Fruit fly (Drosophila melanogaster): ENCODE measurements around the gene CG31528.

CG31528 gene

DNA sequence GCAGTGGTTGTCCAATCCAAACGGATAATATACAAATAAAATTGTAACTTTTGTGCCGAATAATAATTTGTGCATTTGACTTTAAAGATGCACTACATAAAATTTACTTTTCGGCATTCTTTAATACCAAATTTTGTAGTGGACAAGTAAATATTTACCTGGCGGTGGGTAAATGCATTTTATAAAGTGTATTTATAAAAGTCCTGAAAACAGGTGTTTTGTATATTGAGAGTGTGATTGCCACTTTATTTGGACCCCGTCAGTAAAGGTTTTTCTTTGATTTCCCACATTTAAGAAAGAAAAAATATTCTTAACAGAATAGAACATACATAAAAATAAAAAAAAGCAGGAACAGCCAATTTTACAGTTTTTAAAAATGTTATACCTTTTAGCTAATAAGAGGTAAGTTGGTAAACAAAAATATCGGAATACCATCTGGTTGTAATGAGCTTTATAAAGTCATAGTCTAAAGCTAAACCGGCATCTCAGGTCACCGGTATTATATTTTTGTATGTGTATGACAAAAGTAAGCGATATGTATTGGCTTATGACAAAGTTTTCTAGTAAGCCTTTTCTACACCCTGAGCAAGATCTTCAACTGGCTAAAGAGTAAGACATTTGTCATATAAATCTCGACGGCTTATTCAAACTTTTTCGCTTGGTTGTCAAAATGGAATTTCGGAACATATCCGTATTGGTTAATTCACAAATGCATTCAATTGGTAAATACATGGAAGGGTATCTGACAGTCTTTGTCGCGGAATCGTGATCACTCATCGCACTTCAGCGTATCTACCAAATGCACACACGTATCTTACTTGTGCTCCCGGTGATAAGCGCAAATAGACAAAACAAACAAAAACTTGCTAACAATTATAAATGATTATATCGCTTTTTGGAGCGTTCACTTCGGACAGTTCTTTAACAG lies 21.3 kb upstream of the CG31528 start (continued):
- TF ChIP-seq CG18476 (GFP tag; optimal IDR thresholded peaks at IDR 0.05) (peak; percentile 80), Gug (GFP tag; IDR thresholded peaks at IDR 0.05) (peak; percentile 81), cwo (GFP tag; optimal IDR thresholded peaks at IDR 0.05) (peak; percentile 85), CG7786 (GFP tag; optimal IDR thresholded peaks at IDR 0.05) (peak; percentile 92), fru (optimal IDR thresholded peaks at IDR 0.05) (no peak), Side (GFP tag; optimal IDR thresholded peaks at IDR 0.05) (peak; percentile 87), CG6813 (GFP tag; optimal IDR thresholded peaks at IDR 0.05) (peak; percentile 78), CG8388 (GFP tag; optimal IDR thresholded peaks at IDR 0.05) (peak; percentile 81), CG10431 (GFP tag; optimal IDR thresholded peaks at IDR 0.05) (peak; percentile 18), caup (GFP tag; optimal IDR thresholded peaks at IDR 0.05; ENCODE audit: severe bottlenecking) (peak; percentile 87), Drgx (GFP tag; IDR thresholded peaks at IDR 0.05) (peak; percentile 95), Kr (GFP tag; optimal IDR thresholded peaks at IDR 0.05) (no peak), CG14710 (tag; optimal IDR thresholded peaks at IDR 0.05) (peak; percentile 64), CG10274 (GFP tag; optimal IDR thresholded peaks at IDR 0.05) (peak; percentile 92), CG1603 (tag; optimal IDR thresholded peaks at IDR 0.05) (peak; percentile 96), CG18619 (GFP tag; optimal IDR thresholded peaks at IDR 0.05) (peak; percentile 82), CG1233 (GFP tag; optimal IDR thresholded peaks at IDR 0.05) (peak; percentile 75), CG9797 (GFP tag; optimal IDR thresholded peaks at IDR 0.05) (no peak), Adf1 (GFP tag; IDR thresholded peaks at IDR 0.05) (peak; percentile 53), CG42726 (GFP tag; IDR thresholded peaks at IDR 0.05; ENCODE audit: partially characterized antibody) (no peak), Xbp1 (GFP tag; optimal IDR thresholded peaks at IDR 0.05) (peak; percentile 87), Dad (GFP tag; optimal IDR thresholded peaks at IDR 0.05) (peak; percentile 82), peb (GFP tag; IDR thresholded peaks at IDR 0.05) (no peak; the same call in 1 of the 2 replicates), Gsc (GFP tag; IDR thresholded peaks at IDR 0.05) (no peak), CG4730 (GFP tag; IDR thresholded peaks at IDR 0.05) (peak; percentile 83), gt (GFP tag; IDR thresholded peaks at IDR 0.05) (peak; percentile 70), CG2129 (GFP tag; IDR thresholded peaks at IDR 0.05; ENCODE audit: partially characterized antibody) (no peak), CG13424 (tag; optimal IDR thresholded peaks at IDR 0.05) (peak; percentile 84), Mes4 (GFP tag; optimal IDR thresholded peaks at IDR 0.05) (peak; percentile 81), dysf (GFP tag; IDR thresholded peaks at IDR 0.05) (peak; percentile 94), ftz-f1 (GFP tag; optimal IDR thresholded peaks at IDR 0.05) (no peak), nau (GFP tag; optimal IDR thresholded peaks at IDR 0.05) (peak; percentile 84), CG4360 (GFP tag; IDR thresholded peaks at IDR 0.05) (no peak), PHDP (tag; optimal IDR thresholded peaks at IDR 0.05) (peak; percentile 90), CG2120 (GFP tag; optimal IDR thresholded peaks at IDR 0.05) (peak; percentile 93), CG12071 (GFP tag; optimal IDR thresholded peaks at IDR 0.05) (peak; percentile 89), CG2875 (GFP tag; optimal IDR thresholded peaks at IDR 0.05) (peak; percentile 75), dati (GFP tag; IDR thresholded peaks at IDR 0.05) (peak; percentile 55; the same call in 1 of the 2 replicates), Dp (GFP tag; optimal IDR thresholded peaks at IDR 0.05) (no peak), chif (GFP tag; optimal IDR thresholded peaks at IDR 0.05) (peak; percentile 84), gem (tag; optimal IDR thresholded peaks at IDR 0.05) (peak; percentile 94), sima (GFP tag; optimal IDR thresholded peaks at IDR 0.05) (peak; percentile 14), CG43689 (GFP tag; IDR thresholded peaks at IDR 0.05) (peak; percentile 70), tgo (GFP tag; IDR thresholded peaks at IDR 0.05) (peak; percentile 89), trh (GFP tag; optimal IDR thresholded peaks at IDR 0.05) (peak; percentile 69), Med (GFP tag) (peak; percentile 98), CG16813 (GFP tag; IDR thresholded peaks at IDR 0.05; ENCODE audit: partially characterized antibody) (no peak), cad (GFP tag; optimal IDR thresholded peaks at IDR 0.05) (no peak)
